Worm (Caenorhabditis elegans) whole organism, L4/young adult: ENCODE measurements around the gene ttb-1.

Experiments used
- W03F9.2 ChIP-seq: fragments of 150-350 bp; optimal IDR thresholded peaks from 2 replicates; lab custom pipeline; 2014; ENCODE audit warnings: missing biosample characterization, missing genetic modification characterization
- dao-5 ChIP-seq: sonication (generic microtip); optimal IDR thresholded peaks from 2 replicates; lab custom pipeline; 2016; ENCODE audit warnings: missing genotype, missing genetic modification characterization, moderate library complexity, missing compliant biosample characterization
- him-1 ChIP-seq: sonication (generic microtip); optimal IDR thresholded peaks from 2 replicates; lab custom pipeline; 2016; ENCODE audit warnings: missing genotype, missing genetic modification reagents, missing genetic modification characterization, missing compliant biosample characterization

- no peak for TF ChIP-seq him-1 (tag; lab: Kevin White, UChicago)
- TF ChIP-seq W03F9.2: no peak
- TF ChIP-seq dao-5 (tag; lab: Kevin White, UChicago): no peak
Observed at ce11 chrV:174520-174919, 17.9 kb downstream of the ttb-1 start.
